Worm (Caenorhabditis elegans): ENCODE measurements around the gene akt-1.

The akt-1 gene

DNA sequence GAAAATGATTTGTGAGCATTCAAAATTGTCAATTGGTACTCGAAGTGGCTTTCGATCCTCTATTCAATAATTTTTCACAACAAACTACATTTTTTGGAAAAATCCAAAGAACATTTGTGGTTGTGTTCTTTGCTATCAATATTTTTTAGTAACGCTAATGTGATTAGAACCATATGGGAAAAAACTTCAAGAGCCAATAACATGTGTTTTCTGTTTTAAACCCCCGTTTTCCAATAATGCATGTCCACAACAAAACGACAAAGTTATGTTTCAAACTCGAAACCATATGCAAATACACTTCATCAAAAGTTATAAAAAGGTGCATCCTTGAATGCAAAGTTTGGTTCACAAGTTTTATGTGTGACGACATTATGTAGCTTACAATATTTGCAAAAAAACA is 37.1 kb downstream of the akt-1 start:
- TF ChIP-seq ceh-6 (GFP tag; optimal IDR thresholded peaks at IDR 0.05) (no peak), nhr-232 (tag; optimal IDR thresholded peaks at IDR 0.05) (no peak), ceh-31 (tag; optimal IDR thresholded peaks at IDR 0.05) (no peak), pag-3 (tag; optimal IDR thresholded peaks at IDR 0.05; ENCODE audit: borderline replicate concordance) (no peak), K02D7.2 (tag; optimal IDR thresholded peaks at IDR 0.05) (no peak), ztf-16 (tag; optimal IDR thresholded peaks at IDR 0.05) (no peak), F13H6.1 (tag; optimal IDR thresholded peaks at IDR 0.05) (no peak), tbx-2 (tag; optimal IDR thresholded peaks at IDR 0.05) (no peak), gmeb-2 (tag; optimal IDR thresholded peaks at IDR 0.05) (no peak), ceh-22 (tag; optimal IDR thresholded peaks at IDR 0.05) (no peak), pha-2 (tag; optimal IDR thresholded peaks at IDR 0.05) (no peak), ceh-24 (tag; optimal IDR thresholded peaks at IDR 0.05) (no peak), unc-86 (tag; optimal IDR thresholded peaks at IDR 0.05) (no peak), pqm-1 (tag; optimal IDR thresholded peaks at IDR 0.05) (no peak), ttx-3 (tag; optimal IDR thresholded peaks at IDR 0.05) (no peak), fkh-6 (tag; optimal IDR thresholded peaks at IDR 0.05) (no peak), ets-4 (tag; optimal IDR thresholded peaks at IDR 0.05) (no peak), fkh-10 (GFP tag; optimal IDR thresholded peaks at IDR 0.05) (no peak), rnt-1 (tag; optimal IDR thresholded peaks at IDR 0.05) (no peak)

DNA sequence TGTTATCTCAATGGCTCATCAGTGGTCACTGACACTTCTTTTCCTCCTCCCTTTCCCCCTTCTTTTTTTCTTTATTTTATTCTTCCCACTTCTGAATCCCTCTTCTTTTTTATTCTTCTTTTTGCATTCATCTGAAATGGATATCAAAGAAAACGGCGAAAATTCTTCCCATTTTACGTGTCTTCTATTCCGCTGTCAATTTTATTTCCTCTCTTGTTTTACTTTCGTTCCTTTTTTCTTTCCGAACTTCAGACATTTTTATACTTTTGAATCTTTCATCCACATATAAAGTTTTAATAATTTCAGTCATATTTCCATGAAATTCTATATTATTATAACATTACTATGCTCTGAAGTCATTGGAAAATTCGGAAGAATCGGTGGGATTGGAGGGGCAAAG is 38.6 kb downstream of the akt-1 start, which contains the start of gene B0024.3:
Gene B0024.3 (plus strand): TSS at position 301 of the 400 bp plus-strand sequence.
- TF ChIP-seq K09A11.1 (tag; optimal IDR thresholded peaks at IDR 0.05; ENCODE audit: insufficient read depth) (no peak), unc-55 (GFP tag; optimal IDR thresholded peaks at IDR 0.05) (no peak), K02D7.2 (tag; optimal IDR thresholded peaks at IDR 0.05) (no peak), ceh-31 (tag; optimal IDR thresholded peaks at IDR 0.05) (no peak), ceh-48 (tag; optimal IDR thresholded peaks at IDR 0.05) (no peak), ceh-19 (GFP tag; optimal IDR thresholded peaks at IDR 0.05) (no peak), elt-4 (tag; optimal IDR thresholded peaks at IDR 0.05) (no peak), sdc-2 (tag; optimal IDR thresholded peaks at IDR 0.05) (no peak), odd-2 (tag; optimal IDR thresholded peaks at IDR 0.05) (no peak), C38D4.7 (GFP tag; optimal IDR thresholded peaks at IDR 0.05) (no peak), ceh-9 (tag; optimal IDR thresholded peaks at IDR 0.05) (no peak), fkh-6 (tag; optimal IDR thresholded peaks at IDR 0.05) (no peak), unc-42 (tag; optimal IDR thresholded peaks at IDR 0.05) (no peak), tbx-2 (tag; optimal IDR thresholded peaks at IDR 0.05) (no peak), ahr-1 (tag; optimal IDR thresholded peaks at IDR 0.05) (no peak), ceh-6 (GFP tag; optimal IDR thresholded peaks at IDR 0.05) (no peak)

DNA sequence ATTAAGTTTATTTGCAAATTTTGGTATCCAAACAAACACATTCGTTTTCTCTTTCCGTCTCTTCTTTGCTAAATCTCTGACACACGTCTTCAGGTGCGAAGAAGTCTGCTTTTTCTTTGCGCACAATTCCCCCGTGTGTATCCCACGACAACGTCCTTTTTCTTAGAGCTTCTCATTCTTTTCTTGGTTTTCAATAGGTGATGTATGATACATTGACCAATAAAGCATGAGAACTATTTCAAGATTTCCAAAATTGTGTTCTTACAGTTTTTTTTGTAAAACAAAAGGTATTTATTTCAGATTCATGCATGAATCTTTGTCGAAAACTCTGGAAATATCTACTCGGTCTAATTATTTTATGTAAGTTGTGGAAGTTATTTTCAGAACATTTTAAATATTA is 41.0 kb downstream of the akt-1 start, which contains the start of gene B0024.15:
Gene B0024.15 (plus strand): TSS at position 301 of the 400 bp plus-strand sequence.
- TF ChIP-seq pros-1 (tag; optimal IDR thresholded peaks at IDR 0.05): no peak
- no peak for TF ChIP-seq gmeb-2 (tag; optimal IDR thresholded peaks at IDR 0.05)
- TF ChIP-seq unc-3 (GFP tag; conservative IDR thresholded peaks at IDR 0.05): no peak
- TF ChIP-seq unc-3 (tag; optimal IDR thresholded peaks at IDR 0.05): no peak
- TF ChIP-seq ceh-45 (GFP tag; IDR thresholded peaks at IDR 0.05): no peak
- no peak for TF ChIP-seq tbx-2 (tag; optimal IDR thresholded peaks at IDR 0.05)
- TF ChIP-seq elt-2 (tag; optimal IDR thresholded peaks at IDR 0.05): no peak
- no peak for TF ChIP-seq lim-6 (tag; optimal IDR thresholded peaks at IDR 0.05)
- no peak for TF ChIP-seq ceh-30 (tag; optimal IDR thresholded peaks at IDR 0.05)
- no peak for TF ChIP-seq nfya-1 (tag; optimal IDR thresholded peaks at IDR 0.05)
- no peak for TF ChIP-seq sox-2 (GFP tag; IDR thresholded peaks at IDR 0.05)
- TF ChIP-seq ref-2 (tag; optimal IDR thresholded peaks at IDR 0.05): no peak
- no peak for TF ChIP-seq lin-11 (tag; optimal IDR thresholded peaks at IDR 0.05)
- no peak for TF ChIP-seq pat-9 (tag; optimal IDR thresholded peaks at IDR 0.05)
